Worm (Caenorhabditis elegans) whole organism, L4 larva: ENCODE data around the gene F13A2.1.

ENCODE experiments used
- dpl-1 ChIP-seq: fragments of 150-350 bp; optimal IDR thresholded peaks from 2 replicates; lab custom pipeline; 2014; ENCODE audit warnings: missing biosample characterization, missing genetic modification reagents, missing genetic modification characterization
- nhr-10 ChIP-seq: fragments of 150-350 bp; optimal IDR thresholded peaks from 2 replicates; lab custom pipeline; 2014; ENCODE audit warnings: missing biosample characterization, missing genetic modification characterization

ce11 chrV:4423860-4424401 is 41.7 kb upstream of the F13A2.1 start, which contains the start of the genes Y47D7A.9 and Y47D7A.19:
- TF ChIP-seq dpl-1 (GFP tag; lab: Kevin White, UChicago) = no peak
- no peak for TF ChIP-seq nhr-10
